Fruit fly (Drosophila melanogaster) whole organism, prepupa: Measurements from ENCODE around the gene CG7289.

ENCODE experiments used
- Blimp-1 ChIP-seq: fragments of 200-800 bp; sonication (Bioruptor generic); optimal IDR thresholded peaks from 3 replicates; lab custom pipeline; 2017; ENCODE audit warnings: missing biosample characterization, missing genetic modification characterization, mild to moderate bottlenecking, moderate library complexity, missing genetic modification reagents
- CG10631 ChIP-seq: fragments of 200-800 bp; sonication (Bioruptor generic); optimal IDR thresholded peaks from 2 replicates; lab custom pipeline; 2016; ENCODE audit warnings: missing biosample characterization, missing genetic modification characterization
- CG10669 ChIP-seq: fragments of 200-800 bp; sonication (Bioruptor generic); optimal IDR thresholded peaks from 3 replicates; lab custom pipeline; 2018; ENCODE audit warnings: missing biosample characterization, mild to moderate bottlenecking, missing genetic modification characterization, moderate library complexity
- CG11294 ChIP-seq: fragments of 200-800 bp; sonication (Bioruptor generic); IDR thresholded peaks from 2 replicates; pipeline ENCODE4 v1.3.6; 2022; ENCODE audit warnings: missing biosample characterization, missing genetic modification characterization
- CG1621 ChIP-seq: fragments of 200-800 bp; sonication (Bioruptor generic); optimal IDR thresholded peaks from 3 replicates; lab custom pipeline; 2018; ENCODE audit warnings: missing biosample characterization, mild to moderate bottlenecking, missing genetic modification characterization
- CG31627 ChIP-seq: fragments of 200-800 bp; sonication (Bioruptor generic); optimal IDR thresholded peaks from 3 replicates; lab custom pipeline; 2016; ENCODE audit warnings: missing biosample characterization, missing genetic modification characterization
- CG32006 ChIP-seq: fragments of 200-800 bp; sonication (Bioruptor generic); optimal IDR thresholded peaks from 3 replicates; lab custom pipeline; 2017; ENCODE audit warnings: missing biosample characterization, mild to moderate bottlenecking, missing genetic modification characterization
- CG3919 ChIP-seq: fragments of 200-800 bp; sonication (Bioruptor generic); optimal IDR thresholded peaks from 3 replicates; lab custom pipeline; 2016; ENCODE audit warnings: missing biosample characterization, missing genetic modification characterization
- CG6163 ChIP-seq: fragments of 200-800 bp; sonication (Bioruptor generic); IDR thresholded peaks from 3 replicates; pipeline ENCODE4 v1.3.6; 2022; ENCODE audit warnings: missing biosample characterization, missing genetic modification characterization
- CG6276 ChIP-seq: fragments of 200-800 bp; sonication (Bioruptor generic); optimal IDR thresholded peaks from 2 replicates; lab custom pipeline; 2017; ENCODE audit warnings: missing biosample characterization, mild to moderate bottlenecking, missing genetic modification characterization
- CG6792 ChIP-seq: fragments of 200-800 bp; sonication (Bioruptor generic); optimal IDR thresholded peaks from 3 replicates; lab custom pipeline; 2016; ENCODE audit warnings: missing biosample characterization, missing genetic modification characterization
- CG6808 ChIP-seq: fragments of 200-800 bp; sonication (Bioruptor generic); optimal IDR thresholded peaks from 3 replicates; lab custom pipeline; 2017; ENCODE audit warnings: missing biosample characterization, missing genetic modification characterization, mild to moderate bottlenecking, moderate library complexity, missing genetic modification reagents
- CG6854 ChIP-seq: fragments of 200-800 bp; sonication (Bioruptor generic); optimal IDR thresholded peaks from 2 replicates; lab custom pipeline; 2017; ENCODE audit warnings: missing biosample characterization, mild to moderate bottlenecking, missing genetic modification characterization
- CG7368 ChIP-seq: fragments of 200-800 bp; sonication (Bioruptor generic); optimal IDR thresholded peaks from 3 replicates; lab custom pipeline; 2016; ENCODE audit warnings: missing biosample characterization, missing genetic modification characterization
- CG8632 ChIP-seq: fragments of 200-800 bp; sonication (Bioruptor generic); optimal IDR thresholded peaks from 3 replicates; lab custom pipeline; 2016; ENCODE audit warnings: missing biosample characterization, missing genetic modification characterization
- Eip78C ChIP-seq: fragments of 200-800 bp; sonication (Bioruptor generic); peaks from one replicate; lab custom pipeline; 2016; ENCODE audit warnings: missing biosample characterization, missing genetic modification characterization
- Eip93F ChIP-seq: fragments of 200-800 bp; sonication (Bioruptor generic); optimal IDR thresholded peaks from 2 replicates; lab custom pipeline; 2016; ENCODE audit warnings: missing biosample characterization, mild to moderate bottlenecking, missing genetic modification characterization
- Ets21C ChIP-seq: fragments of 200-800 bp; sonication (Bioruptor generic); optimal IDR thresholded peaks from 3 replicates; lab custom pipeline; 2016; ENCODE audit warnings: missing biosample characterization, missing genetic modification characterization
- Ets96B ChIP-seq: fragments of 200-800 bp; optimal IDR thresholded peaks from 2 replicates; lab custom pipeline; 2019; ENCODE audit warnings: missing biosample characterization, mild to moderate bottlenecking, missing genetic modification characterization, moderate library complexity
- Hr4 ChIP-seq: fragments of 200-800 bp; sonication (Bioruptor generic); optimal IDR thresholded peaks from 3 replicates; lab custom pipeline; 2016; ENCODE audit warnings: missing biosample characterization, missing genetic modification characterization
- Lpt ChIP-seq: fragments of 200-800 bp; sonication (Bioruptor generic); optimal IDR thresholded peaks from 3 replicates; lab custom pipeline; 2016; ENCODE audit warnings: missing biosample characterization, missing genetic modification characterization
- OdsH ChIP-seq: fragments of 200-800 bp; sonication (Bioruptor generic); optimal IDR thresholded peaks from 3 replicates; lab custom pipeline; 2016; ENCODE audit warnings: missing biosample characterization, missing genetic modification characterization
- Sox102F ChIP-seq: fragments of 200-800 bp; sonication (Bioruptor generic); optimal IDR thresholded peaks from 2 replicates; lab custom pipeline; 2016; ENCODE audit warnings: missing biosample characterization, mild to moderate bottlenecking, missing genetic modification characterization
- acj6 ChIP-seq: fragments of 200-800 bp; sonication (Bioruptor generic); optimal IDR thresholded peaks from 3 replicates; lab custom pipeline; 2016; ENCODE audit warnings: missing biosample characterization, missing genetic modification characterization
- dac ChIP-seq: fragments of 200-800 bp; sonication (Bioruptor generic); optimal IDR thresholded peaks from 2 replicates; lab custom pipeline; 2017; ENCODE audit warnings: missing biosample characterization, mild to moderate bottlenecking, missing genetic modification characterization
- dsx ChIP-seq: fragments of 200-800 bp; optimal IDR thresholded peaks from 3 replicates; lab custom pipeline; 2019; ENCODE audit warnings: missing biosample characterization, mild to moderate bottlenecking, missing genetic modification characterization, moderate library complexity; ENCODE audit not compliant: poor library complexity, severe bottlenecking
- eg ChIP-seq: fragments of 200-800 bp; sonication (Bioruptor generic); IDR thresholded peaks from 3 replicates; pipeline ENCODE4 v1.3.6; 2022; ENCODE audit warnings: missing biosample characterization, missing genetic modification characterization
- fkh ChIP-seq: fragments of 200-800 bp; sonication (Bioruptor generic); optimal IDR thresholded peaks from 3 replicates; lab custom pipeline; 2017; ENCODE audit warnings: missing biosample characterization, mild to moderate bottlenecking, missing genetic modification characterization, moderate library complexity
- pdm3 ChIP-seq: fragments of 200-800 bp; sonication (Bioruptor generic); optimal IDR thresholded peaks from 3 replicates; lab custom pipeline; 2016; ENCODE audit warnings: missing biosample characterization, missing genetic modification characterization
- spab ChIP-seq: fragments of 200-800 bp; sonication (Bioruptor generic); optimal IDR thresholded peaks from 2 replicates; lab custom pipeline; 2017; ENCODE audit warnings: missing biosample characterization, mild to moderate bottlenecking, missing genetic modification characterization, missing genetic modification reagents
- ss ChIP-seq, 2 experiments: fragments of 200-800 bp; sonication (Bioruptor generic); optimal IDR thresholded peaks; 2 replicates in 1 of 2; 3 replicates in 1 of 2; lab custom pipeline; 2017 to 2018; ENCODE audit warnings: mild to moderate bottlenecking in 2 of 2, missing biosample characterization in 2 of 2, missing genetic modification characterization in 2 of 2, moderate library complexity in 1 of 2
- svp ChIP-seq: fragments of 200-800 bp; sonication (Bioruptor generic); peaks from one replicate; lab custom pipeline; 2016; ENCODE audit warnings: missing biosample characterization, missing genetic modification characterization
- topi ChIP-seq: fragments of 200-800 bp; sonication (Bioruptor generic); optimal IDR thresholded peaks from 3 replicates; lab custom pipeline; 2016; ENCODE audit warnings: missing biosample characterization, missing genetic modification characterization

Gene CG7289

dm6 chr2L:2011430-2011829, 29.4 kb downstream of the CG7289 start:
- TF ChIP-seq CG7368 (no peak), CG6854 (GFP tag; lab: Kevin White, UChicago) (no peak), Lpt (GFP tag; lab: Kevin White, UChicago) (no peak), CG3919 (GFP tag; lab: Kevin White, UChicago) (no peak), CG6276 (GFP tag; lab: Kevin White, UChicago) (no peak)

dm6 chr2L:2013057-2013456, 31.0 kb downstream of the CG7289 start:
- TF ChIP-seq CG1621 (tag; lab: Kevin White, UChicago), result no peak
- no peak for TF ChIP-seq topi (GFP tag; lab: Kevin White, UChicago)
- TF ChIP-seq CG6792 (GFP tag; lab: Kevin White, UChicago), result no peak
- TF ChIP-seq Ets21C, result no peak
- TF ChIP-seq CG31627, result no peak
- TF ChIP-seq CG8632 (GFP tag; lab: Kevin White, UChicago), result no peak
- no peak for TF ChIP-seq spab (GFP tag; lab: Kevin White, UChicago)
- TF ChIP-seq CG6854 (GFP tag; lab: Kevin White, UChicago), result no peak
- TF ChIP-seq eg (GFP tag; lab: Robert Waterston, UW), result no peak
- TF ChIP-seq ss (GFP tag; optimal IDR thresholded peaks at IDR 0.05; lab: Kevin White, UChicago), result no peak
- no peak for TF ChIP-seq CG6808 (GFP tag; lab: Kevin White, UChicago)
- no peak for TF ChIP-seq dac (GFP tag; lab: Kevin White, UChicago)
- no peak for TF ChIP-seq dsx (GFP tag; lab: Kevin White, UChicago)
- TF ChIP-seq Sox102F (GFP tag; lab: Kevin White, UChicago), result no peak
- no peak for TF ChIP-seq svp (GFP tag; lab: Kevin White, UChicago)
- no peak for TF ChIP-seq acj6
- TF ChIP-seq CG6163 (GFP tag; lab: Robert Waterston, UW), result no peak
- no peak for TF ChIP-seq Eip93F (GFP tag; lab: Kevin White, UChicago)

dm6 chr2L:2013836-2014434, 31.9 kb downstream of the CG7289 start:
- TF ChIP-seq pdm3 (GFP tag; lab: Kevin White, UChicago), result no peak
- peak; percentile 22 for TF ChIP-seq Hr4 (GFP tag; lab: Kevin White, UChicago)
- TF ChIP-seq CG10631 (GFP tag; lab: Kevin White, UChicago), result peak; percentile 3
- peak; percentile 24 for TF ChIP-seq Ets96B (tag; lab: Kevin White, UChicago)
- TF ChIP-seq CG11294 (GFP tag; lab: Robert Waterston, UW), result 0 out of 2 replicates have a peak, but pooled peaks have one; percentile 7
- TF ChIP-seq CG6808 (GFP tag; lab: Kevin White, UChicago), result no peak
- no peak for TF ChIP-seq eg (GFP tag; lab: Robert Waterston, UW)
- peak; percentile 9 for TF ChIP-seq OdsH (GFP tag; lab: Kevin White, UChicago)
- TF ChIP-seq CG32006 (GFP tag; lab: Kevin White, UChicago), result peak; percentile 9
- no peak for TF ChIP-seq CG10669 (GFP tag; lab: Kevin White, UChicago)
- TF ChIP-seq Blimp-1 (GFP tag; lab: Kevin White, UChicago), result no peak
- peak; percentile 23 for TF ChIP-seq fkh (GFP tag; lab: Kevin White, UChicago)
- peak; percentile 76 for TF ChIP-seq Eip78C (GFP tag; lab: Kevin White, UChicago)

dm6 chr2L:2015204-2015603, 33.2 kb downstream of the CG7289 start:
- TF ChIP-seq Eip78C (GFP tag; lab: Kevin White, UChicago) (peak; percentile 51), fkh (GFP tag; lab: Kevin White, UChicago) (peak; percentile 14), CG6163 (GFP tag; lab: Robert Waterston, UW) (no peak)
